Worm (Caenorhabditis elegans): ENCODE measurements around the gene R166.2.

The R166.2 gene

ce11 chrII:10554972-10555371 lies 17.5 kb upstream of the R166.2 start, which contains the start of gene mnk-1:
Gene mnk-1 (minus strand): TSS chrII:10555044.
- no peak for TF ChIP-seq tab-1 (GFP tag; IDR thresholded peaks at IDR 0.05)
- TF ChIP-seq flt-1 (GFP tag; IDR thresholded peaks at IDR 0.05), result no peak
- TF ChIP-seq ztf-29 (GFP tag; IDR thresholded peaks at IDR 0.05), result no peak
- TF ChIP-seq med-1 (GFP tag; optimal IDR thresholded peaks at IDR 0.05; ENCODE audit: insufficient read depth), result no peak
- TF ChIP-seq cog-1 (tag; optimal IDR thresholded peaks at IDR 0.05), result no peak
- no peak for TF ChIP-seq ztf-23 (GFP tag; IDR thresholded peaks at IDR 0.05)

DNA sequence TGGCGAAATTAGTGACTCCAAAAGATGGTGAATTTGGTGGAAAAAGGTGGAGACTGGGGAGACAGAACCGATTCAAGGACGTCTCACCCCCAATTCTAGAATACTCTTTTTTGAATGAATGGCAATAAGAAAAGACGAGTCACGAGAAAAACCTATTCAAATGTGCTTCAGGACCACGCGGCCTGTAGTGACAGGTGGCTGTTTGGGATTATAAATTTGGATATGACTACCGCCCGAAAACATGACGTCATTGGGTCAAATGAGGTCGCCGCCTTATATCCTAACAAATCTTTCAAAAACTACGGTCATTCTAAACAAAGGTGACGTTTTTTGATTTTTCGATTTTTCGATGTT lies 16.6 kb upstream of the R166.2 start:
- no peak for TF ChIP-seq med-1 (GFP tag; optimal IDR thresholded peaks at IDR 0.05; ENCODE audit: insufficient read depth)
- 0 out of 2 replicates have a peak, but pooled peaks have one; percentile 31 for TF ChIP-seq flt-1 (GFP tag; IDR thresholded peaks at IDR 0.05)

DNA sequence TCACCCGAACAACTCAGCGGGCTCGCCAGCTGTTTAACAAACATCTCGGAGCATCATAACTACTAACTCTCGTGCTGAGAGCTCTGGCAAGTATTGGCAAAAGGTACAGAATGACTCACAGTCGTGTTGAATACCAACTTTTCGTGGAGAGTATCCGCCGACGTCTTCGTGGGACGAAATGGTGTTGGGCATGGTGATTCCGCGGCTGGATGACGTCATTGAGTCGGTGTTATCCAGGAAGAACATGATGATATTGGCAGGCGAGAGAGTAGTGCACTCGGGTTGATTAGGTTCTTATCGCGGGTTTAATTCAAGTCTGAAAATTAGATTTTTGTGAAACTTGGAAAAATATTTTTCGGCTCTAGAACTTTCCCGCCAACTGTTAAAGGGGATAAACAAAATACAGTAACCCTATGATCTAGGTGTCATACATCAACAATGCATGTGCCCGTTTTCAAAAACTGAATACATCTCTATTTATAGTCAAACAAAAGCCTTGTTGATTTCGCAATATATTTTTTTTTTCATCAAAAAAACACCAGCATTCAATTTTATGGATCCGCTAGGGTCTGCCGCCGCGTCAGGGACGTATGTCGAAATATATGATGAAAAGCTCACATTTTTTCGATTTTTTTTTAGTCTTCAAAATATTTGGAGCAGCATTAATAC lies 16.0 kb upstream of the R166.2 start:
- no peak for TF ChIP-seq ref-1 (GFP tag; conservative IDR thresholded peaks at IDR 0.05)
- TF ChIP-seq tab-1 (GFP tag; IDR thresholded peaks at IDR 0.05), result 0 out of 2 replicates have a peak, but pooled peaks have one; percentile 28

ce11 chrII:10551985-10552736 lies 14.7 kb upstream of the R166.2 start:
- TF ChIP-seq tab-1 (GFP tag; IDR thresholded peaks at IDR 0.05) (no peak), flt-1 (GFP tag; IDR thresholded peaks at IDR 0.05) (no peak), T22C8.4 (GFP tag; IDR thresholded peaks at IDR 0.05) (no peak), med-1 (GFP tag; optimal IDR thresholded peaks at IDR 0.05; ENCODE audit: insufficient read depth) (no peak), cog-1 (tag; optimal IDR thresholded peaks at IDR 0.05) (peak; percentile 16), ztf-23 (GFP tag; IDR thresholded peaks at IDR 0.05) (0 out of 2 replicates have a peak, but pooled peaks have one; percentile 57), ztf-29 (GFP tag; IDR thresholded peaks at IDR 0.05) (no peak)

DNA sequence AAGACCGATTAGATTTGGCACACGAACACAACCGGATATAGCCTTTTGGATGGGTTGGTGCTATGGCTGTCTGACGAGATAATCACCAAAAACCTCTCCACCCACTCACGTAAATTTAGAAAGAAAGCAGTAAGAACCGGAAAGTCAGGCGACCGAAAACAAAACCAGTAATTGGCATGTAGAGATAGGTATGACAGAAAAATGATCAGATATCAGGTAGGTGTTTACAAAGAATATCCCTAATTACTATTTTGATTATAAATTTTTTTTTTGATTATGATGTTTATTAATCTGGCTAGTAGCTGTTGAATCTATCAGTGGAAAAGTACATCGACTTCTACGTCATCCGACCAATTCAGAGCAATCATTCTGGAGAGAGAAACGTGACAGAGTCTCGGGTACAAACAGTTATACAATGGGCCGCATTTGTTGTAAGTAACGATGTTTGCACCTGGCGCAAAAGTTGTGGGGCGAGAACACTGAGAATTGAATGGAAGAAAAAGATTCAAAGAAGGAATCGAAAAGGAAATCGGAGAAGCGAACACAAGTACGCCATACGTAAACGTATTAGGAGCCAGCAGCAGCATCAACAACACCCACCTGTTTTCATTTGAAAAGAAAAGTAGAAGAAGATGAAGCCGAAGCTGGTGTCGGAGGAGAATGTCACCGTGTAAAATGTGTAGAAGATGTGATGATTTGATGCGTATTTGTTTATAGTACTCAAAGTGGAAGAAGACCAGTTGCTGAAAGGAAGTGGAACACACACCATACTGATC lies 13.6 kb upstream of the R166.2 start:
- no peak for TF ChIP-seq ztf-29 (GFP tag; IDR thresholded peaks at IDR 0.05)
- no peak for TF ChIP-seq cog-1 (tag; optimal IDR thresholded peaks at IDR 0.05)
- TF ChIP-seq ref-1 (GFP tag; conservative IDR thresholded peaks at IDR 0.05), result no peak
- TF ChIP-seq ztf-23 (GFP tag; IDR thresholded peaks at IDR 0.05), result no peak
- TF ChIP-seq tab-1 (GFP tag; IDR thresholded peaks at IDR 0.05), result no peak
- no peak for TF ChIP-seq klf-2 (GFP tag; conservative IDR thresholded peaks at IDR 0.05)
- no peak for TF ChIP-seq T22C8.4 (GFP tag; IDR thresholded peaks at IDR 0.05)
- TF ChIP-seq med-1 (GFP tag; optimal IDR thresholded peaks at IDR 0.05; ENCODE audit: insufficient read depth), result no peak
- TF ChIP-seq flt-1 (GFP tag; IDR thresholded peaks at IDR 0.05), result no peak

ce11 chrII:10550173-10550572 lies 12.7 kb upstream of the R166.2 start:
- TF ChIP-seq flt-1 (GFP tag; IDR thresholded peaks at IDR 0.05), result no peak
- no peak for TF ChIP-seq ref-1 (GFP tag; conservative IDR thresholded peaks at IDR 0.05)
- TF ChIP-seq ztf-29 (GFP tag; IDR thresholded peaks at IDR 0.05), result no peak
- TF ChIP-seq med-1 (GFP tag; optimal IDR thresholded peaks at IDR 0.05; ENCODE audit: insufficient read depth), result no peak
- TF ChIP-seq T22C8.4 (GFP tag; IDR thresholded peaks at IDR 0.05), result no peak
- TF ChIP-seq tab-1 (GFP tag; IDR thresholded peaks at IDR 0.05), result no peak
- TF ChIP-seq klf-2 (GFP tag; conservative IDR thresholded peaks at IDR 0.05), result no peak
- no peak for TF ChIP-seq cog-1 (tag; optimal IDR thresholded peaks at IDR 0.05)
- TF ChIP-seq ztf-23 (GFP tag; IDR thresholded peaks at IDR 0.05), result no peak

DNA sequence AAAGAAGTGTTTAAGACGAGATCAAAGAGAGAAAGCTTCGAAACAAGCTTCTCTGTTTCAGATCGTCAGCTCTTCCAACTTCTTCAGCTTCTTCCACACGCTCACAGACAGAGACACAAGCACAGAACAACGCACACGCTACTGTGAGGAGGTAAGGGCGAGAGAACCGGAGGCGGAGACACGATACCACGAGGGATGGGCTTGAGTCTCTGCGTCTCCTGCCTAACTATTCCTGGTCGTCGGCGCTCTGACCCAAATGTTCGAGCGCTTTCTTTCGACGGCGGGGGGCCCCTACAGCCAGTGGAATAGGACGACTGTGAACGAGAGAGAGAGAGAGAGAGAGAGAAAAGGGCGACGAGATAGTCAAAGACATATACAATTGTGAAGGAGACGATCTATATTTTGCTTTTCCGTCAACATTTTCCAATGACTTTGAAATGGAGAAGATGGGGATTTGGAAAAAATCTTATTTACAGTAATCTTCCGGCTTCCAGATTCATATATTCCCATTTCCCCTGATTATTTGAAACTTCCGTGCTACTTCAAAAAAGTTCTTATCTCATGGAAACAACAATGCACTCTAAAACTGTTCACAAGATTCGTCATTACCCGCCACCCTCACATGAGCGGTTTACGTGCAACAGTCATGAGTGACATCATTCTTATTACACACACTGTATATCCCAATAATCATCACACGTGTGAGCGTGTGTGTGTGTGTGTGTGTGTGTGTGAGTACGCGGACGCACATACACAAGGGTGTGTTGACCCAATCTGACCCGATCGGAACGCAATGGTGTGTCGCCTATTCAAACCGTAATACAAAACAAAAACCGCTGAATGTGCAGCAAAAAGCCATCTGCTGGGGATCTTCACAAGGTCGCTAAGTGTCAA lies 11.6 kb upstream of the R166.2 start:
- no peak for TF ChIP-seq med-1 (GFP tag; optimal IDR thresholded peaks at IDR 0.05; ENCODE audit: insufficient read depth)
- TF ChIP-seq klf-2 (GFP tag; conservative IDR thresholded peaks at IDR 0.05), result no peak
- TF ChIP-seq flt-1 (GFP tag; IDR thresholded peaks at IDR 0.05), result peak; percentile 80
- TF ChIP-seq ztf-29 (GFP tag; IDR thresholded peaks at IDR 0.05), result peak; percentile 85
- TF ChIP-seq ztf-23 (GFP tag; IDR thresholded peaks at IDR 0.05), result peak; percentile 71; the same call in 1 of the 2 replicates

DNA sequence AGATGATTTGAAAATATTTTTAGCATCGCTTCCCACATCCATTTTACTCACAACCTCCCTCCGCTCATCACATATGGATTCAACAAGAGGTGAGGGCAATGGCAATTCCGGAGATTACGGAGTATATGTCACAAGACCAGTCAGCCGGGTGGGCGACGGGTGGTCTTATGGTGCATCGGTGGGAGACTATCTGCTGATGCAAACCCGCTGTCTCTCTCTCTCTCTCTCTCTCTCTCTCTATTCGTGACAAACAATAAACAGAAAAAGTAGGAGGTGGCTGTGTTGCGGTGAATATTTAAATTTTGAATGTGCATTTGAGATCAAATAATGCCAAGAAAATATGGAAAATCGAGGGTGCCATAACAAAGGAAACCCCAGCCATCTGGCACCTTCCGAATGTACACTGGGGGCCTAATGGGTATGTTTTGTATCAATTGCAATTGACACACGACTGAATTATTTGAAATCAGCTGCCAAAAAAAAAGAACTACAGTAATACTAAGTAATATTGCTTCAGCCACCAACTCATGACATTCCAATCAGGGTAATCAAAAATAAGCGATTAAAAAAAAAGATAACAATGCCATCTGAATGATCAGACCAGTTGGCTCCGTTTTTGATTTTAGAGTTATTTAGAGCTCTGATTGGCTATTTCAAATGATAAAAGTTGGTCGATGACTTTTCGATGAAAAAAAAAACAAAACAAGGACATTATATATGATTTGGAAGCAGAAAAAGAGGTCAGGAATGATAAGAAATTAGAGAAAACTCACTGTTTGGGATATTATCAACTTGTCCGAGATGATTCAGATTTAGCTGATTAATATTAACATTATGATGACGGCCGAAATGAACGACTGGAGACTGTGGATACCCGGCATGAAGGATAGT lies 10.6 kb upstream of the R166.2 start:
- no peak for TF ChIP-seq ztf-29 (GFP tag; IDR thresholded peaks at IDR 0.05)
- TF ChIP-seq ref-1 (GFP tag; conservative IDR thresholded peaks at IDR 0.05), result no peak
- peak; percentile 45; the same call in 1 of the 2 replicates for TF ChIP-seq flt-1 (GFP tag; IDR thresholded peaks at IDR 0.05)
- no peak for TF ChIP-seq ztf-23 (GFP tag; IDR thresholded peaks at IDR 0.05)
- TF ChIP-seq cog-1 (tag; optimal IDR thresholded peaks at IDR 0.05), result no peak
- TF ChIP-seq T22C8.4 (GFP tag; IDR thresholded peaks at IDR 0.05), result no peak
- no peak for TF ChIP-seq med-1 (GFP tag; optimal IDR thresholded peaks at IDR 0.05; ENCODE audit: insufficient read depth)
- TF ChIP-seq tab-1 (GFP tag; IDR thresholded peaks at IDR 0.05), result no peak

All from whole organism, midembryonic.